Worm (Caenorhabditis elegans): Measurements from ENCODE around the gene rpn-3.

rpn-3 gene

DNA sequence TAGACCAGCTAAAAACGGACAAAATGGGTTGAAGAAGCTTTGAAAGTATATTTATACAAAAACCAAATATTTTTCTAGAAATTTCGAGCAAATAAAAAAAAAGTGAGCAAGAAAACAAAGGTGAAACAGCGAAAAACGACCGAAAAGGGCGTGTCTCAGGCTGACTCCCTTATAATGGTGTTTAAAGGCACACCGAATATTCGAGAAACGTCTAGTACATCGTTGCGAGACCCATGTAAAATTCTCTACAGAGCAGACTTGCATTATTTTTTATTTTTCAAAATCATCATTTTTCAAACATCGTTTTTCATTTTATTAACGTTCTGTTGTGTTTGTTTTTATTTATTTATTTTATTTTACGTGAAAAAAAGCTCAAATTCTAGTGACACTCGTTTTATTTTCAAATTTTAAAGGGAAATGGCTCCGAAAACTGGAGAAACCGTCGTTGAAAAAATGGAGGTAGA is at the start of gene rpn-3:
Gene rpn-3, plus strand, starts transcription at position 414 of the 464 bp plus-strand sequence.
- no peak for TF ChIP-seq unc-62 (GFP tag; optimal IDR thresholded peaks at IDR 0.05)

DNA sequence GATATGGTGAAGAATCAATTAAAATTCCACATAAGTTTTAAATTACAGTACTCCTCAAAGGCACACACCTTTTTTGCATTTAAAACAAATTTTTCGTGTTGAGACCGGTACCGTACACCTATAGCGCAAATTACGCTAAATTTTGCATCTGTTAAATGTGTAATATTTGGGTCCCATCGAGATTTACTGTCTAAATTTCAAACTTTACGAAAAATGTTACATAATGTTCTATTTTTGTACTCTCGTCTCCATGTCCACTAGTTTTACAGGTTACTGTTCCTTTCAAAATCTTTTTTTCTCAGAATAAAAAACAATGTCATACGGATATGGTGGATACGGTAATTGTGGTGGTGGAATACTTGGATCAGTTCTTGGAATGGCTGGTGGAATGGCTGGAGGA is 48.7 kb upstream of the rpn-3 start, which contains the start of gene ZK353.2:
Gene ZK353.2, plus strand, starts transcription at position 301 of the 400 bp plus-strand sequence.
- no peak for TF ChIP-seq unc-62 (GFP tag; optimal IDR thresholded peaks at IDR 0.05)

ce11 chrIII:8400478-8400877 is 46.7 kb upstream of the rpn-3 start:
- TF ChIP-seq unc-62 (GFP tag; optimal IDR thresholded peaks at IDR 0.05), result no peak

- TF ChIP-seq unc-62 (GFP tag; optimal IDR thresholded peaks at IDR 0.05), result no peak
Observed at ce11 chrIII:8401887-8402286, 45.3 kb upstream of the rpn-3 start, which contains the start of gene lap-1. Gene lap-1 (minus strand): TSS chrIII:8401928.

ce11 chrIII:8402633-8403032 is 44.5 kb upstream of the rpn-3 start:
- no peak for TF ChIP-seq unc-62 (GFP tag; optimal IDR thresholded peaks at IDR 0.05)

DNA sequence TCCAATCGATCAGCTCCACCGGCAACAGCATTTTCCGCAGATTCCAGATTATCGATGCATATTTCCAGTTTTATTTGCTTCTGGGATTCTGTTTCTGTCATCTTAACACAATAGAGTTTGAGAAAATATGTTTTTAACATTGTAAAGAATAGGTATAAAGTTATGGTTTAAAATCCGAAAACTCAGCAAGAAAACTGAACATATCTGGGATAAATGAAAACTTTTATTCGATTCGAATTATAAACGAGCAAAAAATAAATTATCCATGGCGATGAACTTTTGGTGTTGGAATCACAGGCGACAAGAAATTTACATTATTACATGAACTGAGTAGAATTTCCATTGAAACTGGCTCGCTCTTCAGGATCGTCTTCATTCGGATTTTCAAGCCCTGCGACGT is 43.6 kb upstream of the rpn-3 start, which contains the start of gene cutc-1:
Gene cutc-1, minus strand, starts transcription at position 101 of the 400 bp plus-strand sequence.
- no peak for TF ChIP-seq unc-62 (GFP tag; optimal IDR thresholded peaks at IDR 0.05)

ce11 chrIII:8405449-8405962 is 41.6 kb upstream of the rpn-3 start, which contains the start of the genes ubxn-4 and cyy-1:
Gene ubxn-4 (minus strand): TSS chrIII:8405562.
Gene cyy-1 (plus strand): TSS chrIII:8405874.
- TF ChIP-seq unc-62 (GFP tag; optimal IDR thresholded peaks at IDR 0.05), result no peak

DNA sequence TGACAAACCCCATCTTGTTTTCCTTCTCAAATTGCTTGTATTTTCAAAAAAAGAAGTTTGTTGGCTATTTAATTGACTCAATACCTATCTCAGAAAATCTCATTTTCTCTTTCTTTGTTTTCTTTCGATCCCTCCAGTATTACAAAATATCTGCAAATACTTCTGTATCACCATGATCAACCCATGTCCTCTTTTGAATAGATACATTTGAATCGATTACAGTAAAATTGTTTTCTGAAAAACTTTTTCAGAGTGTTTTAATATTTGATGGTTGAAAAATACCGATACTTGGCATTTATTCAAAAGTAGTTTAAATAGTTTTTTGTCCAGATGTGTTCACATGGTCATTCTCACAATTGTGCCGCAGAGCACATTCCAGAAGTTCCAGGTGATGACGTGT is 38.0 kb upstream of the rpn-3 start, which contains the start of gene ZK353.9:
Gene ZK353.9, plus strand, starts transcription at position 331 of the 400 bp plus-strand sequence.
- TF ChIP-seq unc-62 (GFP tag; optimal IDR thresholded peaks at IDR 0.05), result no peak

DNA sequence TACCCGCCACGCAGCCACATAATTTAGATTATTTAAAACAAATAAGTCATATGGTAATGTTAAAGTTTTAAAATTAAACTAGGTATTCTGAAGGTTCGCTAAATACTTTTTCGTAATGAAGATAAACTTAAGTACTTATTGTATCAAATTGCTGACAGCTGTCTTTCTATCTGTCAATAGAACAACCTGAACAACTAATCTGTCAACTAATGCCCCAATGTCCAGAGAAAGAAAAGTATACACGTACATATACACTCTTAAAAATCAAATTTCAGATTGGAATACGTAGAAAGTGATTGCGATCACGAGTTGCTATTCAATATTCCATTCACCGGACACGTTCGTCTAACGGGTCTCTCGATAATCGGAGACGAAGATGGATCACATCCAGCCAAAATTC is 36.4 kb upstream of the rpn-3 start:
- TF ChIP-seq unc-62 (GFP tag; optimal IDR thresholded peaks at IDR 0.05), result no peak

- TF ChIP-seq unc-62 (GFP tag; optimal IDR thresholded peaks at IDR 0.05), result no peak
Observed at ce11 chrIII:8411976-8412375, 35.2 kb upstream of the rpn-3 start.

DNA sequence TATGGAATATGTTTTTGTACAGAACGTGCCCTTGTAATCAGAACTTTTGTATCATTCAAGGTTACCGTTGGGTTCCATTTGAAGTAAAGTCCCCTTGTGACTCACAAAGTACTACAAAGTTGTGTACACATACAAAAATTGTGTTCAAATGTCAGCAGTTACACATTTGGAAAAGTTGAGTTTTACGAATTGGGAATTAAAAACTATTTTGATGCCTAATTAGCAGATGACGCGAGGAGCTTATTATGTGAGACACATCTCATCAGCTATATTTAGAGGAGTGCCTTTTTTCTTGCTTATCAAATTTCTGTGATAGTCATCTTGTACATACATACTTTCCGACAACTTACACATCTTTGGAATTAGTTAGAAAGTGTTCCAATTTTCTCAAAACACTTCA is 33.7 kb upstream of the rpn-3 start:
- TF ChIP-seq unc-62 (GFP tag; optimal IDR thresholded peaks at IDR 0.05), result no peak

ce11 chrIII:8416871-8417191 is 30.3 kb upstream of the rpn-3 start:
- TF ChIP-seq unc-62 (GFP tag; optimal IDR thresholded peaks at IDR 0.05), result no peak

- TF ChIP-seq unc-62 (GFP tag; optimal IDR thresholded peaks at IDR 0.05), result no peak
Observed at ce11 chrIII:8417192-8417967, 29.8 kb upstream of the rpn-3 start.

DNA sequence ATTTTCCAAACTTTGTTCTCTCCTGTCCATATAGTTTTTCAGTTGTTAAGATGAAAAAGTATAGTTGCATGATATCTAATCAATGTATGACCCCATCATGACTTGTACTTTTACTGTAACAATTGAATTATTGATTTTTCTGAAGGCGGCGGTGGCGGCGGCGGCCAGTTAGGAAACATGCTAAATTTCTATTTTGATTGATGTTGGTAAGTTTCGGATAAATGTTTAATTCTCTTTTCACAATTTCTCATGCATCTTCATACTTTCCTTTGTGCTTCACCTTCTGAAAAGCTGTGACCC is 29.2 kb upstream of the rpn-3 start, which contains the start of gene sor-1:
Gene sor-1, plus strand, starts transcription at position 201 of the 300 bp plus-strand sequence.
- TF ChIP-seq unc-62 (GFP tag; optimal IDR thresholded peaks at IDR 0.05), result no peak

- TF ChIP-seq unc-62 (GFP tag; optimal IDR thresholded peaks at IDR 0.05), result no peak
Observed at ce11 chrIII:8425076-8425475, 22.1 kb upstream of the rpn-3 start.

DNA sequence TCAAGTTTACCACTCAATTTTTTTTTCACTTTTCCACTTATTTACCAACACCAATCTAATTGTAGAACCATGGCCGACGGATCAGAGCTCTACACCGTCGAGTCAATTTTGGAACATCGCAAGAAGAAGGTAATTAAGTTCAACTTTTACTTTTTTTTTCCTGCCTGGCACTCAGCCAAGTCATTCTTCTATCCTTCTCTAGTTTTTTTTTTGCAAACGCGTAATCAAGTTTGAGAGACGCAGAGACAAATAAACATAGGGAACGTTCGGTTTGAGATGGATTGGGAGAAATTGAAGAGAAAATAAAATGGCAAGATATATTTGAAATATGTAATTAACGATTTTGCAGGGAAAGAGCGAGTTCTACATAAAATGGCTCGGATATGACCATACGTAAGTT is 20.9 kb upstream of the rpn-3 start, which contains the start of gene cec-1:
Gene cec-1, plus strand, starts transcription at position 63 of the 400 bp plus-strand sequence.
- no peak for TF ChIP-seq unc-62 (GFP tag; optimal IDR thresholded peaks at IDR 0.05)

DNA sequence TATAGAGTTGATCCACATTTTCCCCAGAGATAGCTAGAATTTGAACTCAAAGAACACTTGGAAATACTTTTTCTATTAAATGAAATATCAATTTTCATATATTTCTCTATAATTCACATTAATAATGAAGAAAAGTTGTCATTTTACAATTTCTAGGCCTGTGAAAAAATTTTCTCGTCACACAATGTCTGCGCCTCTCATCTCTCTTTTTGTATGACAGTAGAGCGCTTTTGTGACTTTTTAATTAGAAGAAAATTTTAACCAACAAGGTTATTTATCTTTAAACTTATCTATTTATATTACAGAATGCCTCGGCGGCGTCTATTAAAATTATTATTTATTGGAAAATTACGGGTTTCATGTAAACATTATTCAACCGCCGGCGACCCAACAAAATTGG is 18.1 kb upstream of the rpn-3 start, which contains the start of gene ZK1236.1:
Gene ZK1236.1, plus strand, starts transcription at position 263 of the 400 bp plus-strand sequence.
- no peak for TF ChIP-seq unc-62 (GFP tag; optimal IDR thresholded peaks at IDR 0.05)
